Fruit fly (Drosophila melanogaster): ENCODE data around the gene slo.

slo gene

dm6 chr3R:24613819-24614706 is 48.2 kb upstream of the slo start (continued):
- TF ChIP-seq OdsH (GFP tag; optimal IDR thresholded peaks at IDR 0.05) (peak; percentile 40), CG6792 (GFP tag; optimal IDR thresholded peaks at IDR 0.05) (peak; percentile 64), Sox102F (GFP tag; optimal IDR thresholded peaks at IDR 0.05) (peak; percentile 44), achi (GFP tag; optimal IDR thresholded peaks at IDR 0.05) (peak; percentile 65), CG8319 (GFP tag; optimal IDR thresholded peaks at IDR 0.05) (peak; percentile 0), CG3032 (tag; optimal IDR thresholded peaks at IDR 0.05) (peak; percentile 52), net (GFP tag; optimal IDR thresholded peaks at IDR 0.05) (peak; percentile 80), Ets96B (tag; optimal IDR thresholded peaks at IDR 0.05) (peak; percentile 69), cyc (GFP tag; optimal IDR thresholded peaks at IDR 0.05) (peak; percentile 42), fd59A (GFP tag; optimal IDR thresholded peaks at IDR 0.05) (peak; percentile 9), CG10631 (GFP tag; optimal IDR thresholded peaks at IDR 0.05) (peak; percentile 16), CG8119 (GFP tag; IDR thresholded peaks at IDR 0.05) (peak; percentile 85), spab (GFP tag; optimal IDR thresholded peaks at IDR 0.05) (peak; percentile 81), CG4318 (GFP tag; optimal IDR thresholded peaks at IDR 0.05) (peak; percentile 25), Ets21C (GFP tag; optimal IDR thresholded peaks at IDR 0.05) (peak; percentile 26), lz (GFP tag; optimal IDR thresholded peaks at IDR 0.05) (peak; percentile 55), Eip93F (GFP tag; optimal IDR thresholded peaks at IDR 0.05) (peak; percentile 56)

dm6 chr3R:24614707-24615022 is 47.6 kb upstream of the slo start:
- no peak for TF ChIP-seq eg (GFP tag; IDR thresholded peaks at IDR 0.05)
- no peak for TF ChIP-seq CG8319 (GFP tag; optimal IDR thresholded peaks at IDR 0.05)
- TF ChIP-seq Smox (GFP tag; optimal IDR thresholded peaks at IDR 0.05) = no peak
- no peak for TF ChIP-seq CG32006 (GFP tag; optimal IDR thresholded peaks at IDR 0.05)
- TF ChIP-seq CG31627 (GFP tag; optimal IDR thresholded peaks at IDR 0.05) = no peak
- no peak for TF ChIP-seq Hr39 (GFP tag; optimal IDR thresholded peaks at IDR 0.05)

dm6 chr3R:24620569-24620968 is 41.7 kb upstream of the slo start:
- TF ChIP-seq Hr39 (GFP tag; optimal IDR thresholded peaks at IDR 0.05) (no peak), CG8319 (GFP tag; optimal IDR thresholded peaks at IDR 0.05) (no peak), Eip78C (GFP tag) (peak; percentile 5), fkh (GFP tag; optimal IDR thresholded peaks at IDR 0.05) (no peak), CG15336 (GFP tag; IDR thresholded peaks at IDR 0.05) (no peak)

dm6 chr3R:24625517-24625925 is 36.8 kb upstream of the slo start, which contains the start of the genes Syx18 and atl:
Gene Syx18, minus strand, starts transcription at chr3R:24625562.
Gene atl, plus strand, starts transcription at chr3R:24625671.
- TF ChIP-seq ss (GFP tag; optimal IDR thresholded peaks at IDR 0.05) = peak in 1 of 2 experiments; percentile 37
- peak; percentile 18 for TF ChIP-seq CG3032 (tag; optimal IDR thresholded peaks at IDR 0.05)
- TF ChIP-seq fkh (GFP tag; optimal IDR thresholded peaks at IDR 0.05) = no peak
- no peak for TF ChIP-seq svp (GFP tag)
- TF ChIP-seq Lpt (GFP tag; optimal IDR thresholded peaks at IDR 0.05) = no peak
- no peak for TF ChIP-seq net (GFP tag; optimal IDR thresholded peaks at IDR 0.05)
- peak; percentile 20 for TF ChIP-seq CG1621 (tag; optimal IDR thresholded peaks at IDR 0.05)
- peak; percentile 27 for TF ChIP-seq Sox14 (GFP tag; optimal IDR thresholded peaks at IDR 0.05)
- TF ChIP-seq vri (GFP tag; optimal IDR thresholded peaks at IDR 0.05) = peak; percentile 30
- TF ChIP-seq dac (GFP tag; optimal IDR thresholded peaks at IDR 0.05) = no peak

- TF ChIP-seq CG9139 (GFP tag; optimal IDR thresholded peaks at IDR 0.05) = no peak
- peak; percentile 0 for TF ChIP-seq cyc (GFP tag; optimal IDR thresholded peaks at IDR 0.05)
- TF ChIP-seq CG8632 (GFP tag; optimal IDR thresholded peaks at IDR 0.05) = peak; percentile 46
- TF ChIP-seq CG6163 (GFP tag; IDR thresholded peaks at IDR 0.05) = peak; percentile 58; the same call in 1 of the 3 replicates
- no peak for TF ChIP-seq CG11294 (GFP tag; IDR thresholded peaks at IDR 0.05)
- peak; percentile 55 for TF ChIP-seq lz (GFP tag; optimal IDR thresholded peaks at IDR 0.05)
- TF ChIP-seq CG6276 (GFP tag; optimal IDR thresholded peaks at IDR 0.05) = peak; percentile 23
- peak; percentile 21 for TF ChIP-seq CG34406 (GFP tag; optimal IDR thresholded peaks at IDR 0.05)
- peak; percentile 30 for TF ChIP-seq Lpt (GFP tag; optimal IDR thresholded peaks at IDR 0.05)
- peak; percentile 38 for TF ChIP-seq dac (GFP tag; optimal IDR thresholded peaks at IDR 0.05)
- peak; percentile 3 for TF ChIP-seq CG8319 (GFP tag; optimal IDR thresholded peaks at IDR 0.05)
- peak; percentile 12 for TF ChIP-seq Sox15 (GFP tag; optimal IDR thresholded peaks at IDR 0.05)
- TF ChIP-seq Eip78C (GFP tag) = peak; percentile 87
- TF ChIP-seq CG8119 (GFP tag; IDR thresholded peaks at IDR 0.05) = 0 out of 3 replicates have a peak, but pooled peaks have one; percentile 49
- no peak for TF ChIP-seq CG6808 (GFP tag; optimal IDR thresholded peaks at IDR 0.05)
- TF ChIP-seq fd59A (GFP tag; optimal IDR thresholded peaks at IDR 0.05) = peak; percentile 10
- peak; percentile 36 for TF ChIP-seq Sox14 (GFP tag; optimal IDR thresholded peaks at IDR 0.05)
- TF ChIP-seq Sox102F (GFP tag; optimal IDR thresholded peaks at IDR 0.05) = peak; percentile 36
- TF ChIP-seq Hr39 (GFP tag; optimal IDR thresholded peaks at IDR 0.05) = peak; percentile 30
- peak; percentile 17 for TF ChIP-seq acj6 (GFP tag; optimal IDR thresholded peaks at IDR 0.05)
Measured at dm6 chr3R:24626003-24626486, 36.2 kb upstream of the slo start.
